Worm (Caenorhabditis elegans): ENCODE data around the gene col-177.

DNA sequence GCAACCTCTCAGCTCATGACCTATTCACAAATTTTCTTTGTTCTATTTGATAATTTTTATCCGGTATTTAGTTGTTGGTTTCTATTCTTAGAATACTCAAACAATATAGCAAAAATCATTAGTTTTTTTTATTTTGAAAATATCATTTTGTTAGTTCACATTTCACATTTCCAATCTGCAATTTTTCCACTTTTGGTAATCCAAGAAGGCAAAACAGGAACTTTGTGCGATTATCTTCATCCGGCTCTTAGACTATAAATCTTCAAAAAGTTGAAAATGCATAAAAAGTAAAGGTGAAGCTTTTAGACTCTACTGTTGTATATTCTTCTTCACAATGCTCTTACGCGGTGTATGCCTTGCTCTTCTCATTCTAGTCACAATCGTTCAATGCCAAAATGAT, 43.2 kb downstream of the col-177 start, which contains the start of gene nlp-19:
- no peak for TF ChIP-seq lin-13 (GFP tag; optimal IDR thresholded peaks at IDR 0.05)
- no peak for TF ChIP-seq ama-1 (optimal IDR thresholded peaks at IDR 0.05)
- no peak for TF ChIP-seq mab-5 (tag; optimal IDR thresholded peaks at IDR 0.05)
- TF ChIP-seq nhr-25 (tag; optimal IDR thresholded peaks at IDR 0.05), result no peak
- TF ChIP-seq nhr-77 (tag; optimal IDR thresholded peaks at IDR 0.05), result no peak
- no peak for TF ChIP-seq elt-1 (tag; optimal IDR thresholded peaks at IDR 0.05)
- TF ChIP-seq nhr-237 (tag; optimal IDR thresholded peaks at IDR 0.05), result no peak
- TF ChIP-seq unc-39 (tag; optimal IDR thresholded peaks at IDR 0.05), result no peak
- no peak for TF ChIP-seq nhr-6 (tag; optimal IDR thresholded peaks at IDR 0.05)
- no peak for TF ChIP-seq blmp-1 (tag; optimal IDR thresholded peaks at IDR 0.05; ENCODE audit: insufficient read depth)
